Worm (Caenorhabditis elegans) whole organism, L4 larva: ENCODE data around the gene C50B8.4.

ENCODE experiments used
- D1046.2 ChIP-seq: fragments of 200-800 bp; sonication (Bioruptor generic); IDR thresholded peaks from 2 replicates; pipeline ENCODE4 v1.3.6; 2022; ENCODE audit warnings: missing genetic modification characterization, missing compliant biosample characterization
- F10B5.3 ChIP-seq: sonication (generic microtip); optimal IDR thresholded peaks from 2 replicates; lab custom pipeline; 2016; ENCODE audit warnings: mild to moderate bottlenecking, missing genetic modification characterization, missing compliant biosample characterization
- F44E2.7 ChIP-seq: fragments of 200-800 bp; sonication (Bioruptor generic); IDR thresholded peaks from 2 replicates; pipeline ENCODE4 v2.1.2; 2022; ENCODE audit warnings: missing genetic modification characterization, missing compliant biosample characterization
- Y48G9A.11 ChIP-seq: fragments of 200-800 bp; sonication (Bioruptor generic); IDR thresholded peaks from 2 replicates; pipeline ENCODE4 v1.3.6; 2022; ENCODE audit warnings: missing genetic modification reagents, missing genetic modification characterization, missing compliant biosample characterization
- Y75B8A.6 ChIP-seq: fragments of 200-800 bp; sonication (Bioruptor generic); IDR thresholded peaks from 2 replicates; pipeline ENCODE4 v1.3.6; 2022; ENCODE audit warnings: missing genetic modification reagents, missing genetic modification characterization, missing compliant biosample characterization
- aly-2 ChIP-seq: sonication (generic microtip); optimal IDR thresholded peaks from 2 replicates; lab custom pipeline; 2018; ENCODE audit warnings: missing biosample characterization, missing genetic modification characterization
- ceh-20 ChIP-seq: fragments of 200-800 bp; sonication (Bioruptor generic); IDR thresholded peaks from 2 replicates; pipeline ENCODE4 v1.3.6; 2022; ENCODE audit warnings: missing genetic modification reagents, missing genetic modification characterization, missing compliant biosample characterization
- ceh-32 ChIP-seq: sonication (generic microtip); optimal IDR thresholded peaks from 2 replicates; lab custom pipeline; 2016; ENCODE audit warnings: mild to moderate bottlenecking, missing genetic modification characterization, missing compliant biosample characterization; ENCODE audit not compliant: poor library complexity
- ceh-62 ChIP-seq: sonication (generic microtip); optimal IDR thresholded peaks from 2 replicates; lab custom pipeline; 2017; ENCODE audit warnings: missing biosample characterization, missing genetic modification characterization
- ceh-82 ChIP-seq: sonication (generic microtip); optimal IDR thresholded peaks from 2 replicates; lab custom pipeline; 2017; ENCODE audit warnings: missing biosample characterization, missing genetic modification characterization
- ctbp-1 ChIP-seq: fragments of 200-800 bp; sonication (Bioruptor generic); IDR thresholded peaks from 2 replicates; pipeline ENCODE4 v1.3.6; 2022; ENCODE audit warnings: missing genetic modification reagents, missing genetic modification characterization, missing compliant biosample characterization
- daf-12 ChIP-seq: fragments of 150-350 bp; optimal IDR thresholded peaks from 2 replicates; lab custom pipeline; 2014; ENCODE audit warnings: missing biosample characterization, missing genetic modification reagents, missing genetic modification characterization
- daf-19 ChIP-seq: fragments of 200-800 bp; sonication (Bioruptor generic); conservative IDR thresholded peaks from 2 replicates; pipeline ENCODE4 v1.3.6; 2022; ENCODE audit warnings: missing genetic modification characterization, missing compliant biosample characterization
- dmd-9 ChIP-seq: fragments of 200-800 bp; sonication (Bioruptor generic); IDR thresholded peaks from 2 replicates; pipeline ENCODE4 v1.3.6; 2022; ENCODE audit warnings: missing genetic modification reagents, missing genetic modification characterization, missing compliant biosample characterization
- dpl-1 ChIP-seq: fragments of 150-350 bp; optimal IDR thresholded peaks from 2 replicates; lab custom pipeline; 2014; ENCODE audit warnings: missing biosample characterization, missing genetic modification reagents, missing genetic modification characterization
- duxl-1 ChIP-seq: sonication (generic microtip); optimal IDR thresholded peaks from 2 replicates; lab custom pipeline; 2016; ENCODE audit warnings: mild to moderate bottlenecking, missing genetic modification characterization, moderate library complexity, missing compliant biosample characterization; ENCODE audit not compliant: poor library complexity
- egl-43 ChIP-seq: fragments of 200-800 bp; sonication (Bioruptor generic); IDR thresholded peaks from 2 replicates; pipeline ENCODE4 v1.3.6; 2022; ENCODE audit warnings: missing genetic modification reagents, missing genetic modification characterization, missing compliant biosample characterization
- fos-1 ChIP-seq: fragments of 150-350 bp; optimal IDR thresholded peaks from 2 replicates; lab custom pipeline; 2014; ENCODE audit warnings: missing biosample characterization, missing genetic modification characterization
- gei-8 ChIP-seq: fragments of 200-800 bp; sonication (Bioruptor generic); optimal IDR thresholded peaks from 2 replicates; lab custom pipeline; 2018; ENCODE audit warnings: mild to moderate bottlenecking, missing genetic modification characterization, missing compliant biosample characterization
- hif-1 ChIP-seq, 2 experiments: sonication (generic microtip); optimal IDR thresholded peaks; 2 replicates each; lab custom pipeline; 2016 to 2017; ENCODE audit warnings: missing compliant biosample characterization in 2 of 2, missing genetic modification characterization in 2 of 2, missing genetic modification reagents in 2 of 2, missing genotype in 2 of 2, mild to moderate bottlenecking in 1 of 2
- hlh-11 ChIP-seq: fragments of 200-800 bp; sonication (Bioruptor generic); optimal IDR thresholded peaks from 2 replicates; lab custom pipeline; 2018; ENCODE audit warnings: mild to moderate bottlenecking, missing genetic modification characterization, missing compliant biosample characterization
- lim-7 ChIP-seq: fragments of 200-800 bp; sonication (Bioruptor generic); IDR thresholded peaks from 2 replicates; pipeline ENCODE4 v1.3.6; 2022; ENCODE audit warnings: missing genetic modification characterization, missing compliant biosample characterization
- lin-13 ChIP-seq: fragments of 150-350 bp; optimal IDR thresholded peaks from 2 replicates; lab custom pipeline; 2014; ENCODE audit warnings: missing biosample characterization, missing genetic modification reagents, missing genetic modification characterization
- lin-15B ChIP-seq: fragments of 150-350 bp; sonication (generic microtip); optimal IDR thresholded peaks from 3 replicates; lab custom pipeline; 2014; ENCODE audit warnings: missing biosample characterization, missing genetic modification characterization
- lin-39 ChIP-seq: fragments of 150-350 bp; optimal IDR thresholded peaks from 2 replicates; lab custom pipeline; 2014; ENCODE audit warnings: missing biosample characterization, missing genetic modification reagents, missing genetic modification characterization
- lir-3 ChIP-seq: sonication (generic microtip); optimal IDR thresholded peaks from 2 replicates; lab custom pipeline; 2016; ENCODE audit warnings: mild to moderate bottlenecking, missing genetic modification characterization, missing compliant biosample characterization
- lsy-2 ChIP-seq, 2 experiments: fragments of 150-350 bp in 1 of 2; sonication (generic microtip) in 1 of 2; optimal IDR thresholded peaks; 2 replicates each; lab custom pipeline; 2014 to 2017; ENCODE audit warnings: missing biosample characterization in 2 of 2, missing genetic modification characterization in 2 of 2
- madf-9 ChIP-seq: fragments of 200-800 bp; sonication (Bioruptor generic); conservative IDR thresholded peaks from 2 replicates; pipeline ENCODE4 v1.3.6; 2022; ENCODE audit warnings: missing genetic modification reagents, missing genetic modification characterization, missing compliant biosample characterization
- mdl-1 ChIP-seq, 2 experiments: fragments of 150-350 bp in 1 of 2; sonication (generic microtip) in 1 of 2; optimal IDR thresholded peaks; 2 replicates each; lab custom pipeline; 2014 to 2017; ENCODE audit warnings: missing biosample characterization in 2 of 2, missing genetic modification characterization in 2 of 2
- mdt-29 ChIP-seq: fragments of 200-800 bp; sonication (Bioruptor generic); IDR thresholded peaks from 2 replicates; pipeline ENCODE4 v1.3.6; 2022; ENCODE audit warnings: missing genetic modification reagents, missing genetic modification characterization, missing compliant biosample characterization
- mep-1 ChIP-seq: fragments of 150-350 bp; sonication (generic microtip); optimal IDR thresholded peaks from 3 replicates; lab custom pipeline; 2014; ENCODE audit warnings: missing biosample characterization, missing genetic modification characterization
- mes-2 ChIP-seq: sonication (generic microtip); optimal IDR thresholded peaks from 2 replicates; lab custom pipeline; 2016; ENCODE audit warnings: missing genotype, mild to moderate bottlenecking, missing genetic modification characterization, missing compliant biosample characterization; ENCODE audit not compliant: poor library complexity, severe bottlenecking
- mxl-2 ChIP-seq: fragments of 200-800 bp; sonication (Bioruptor generic); conservative IDR thresholded peaks from 2 replicates; pipeline ENCODE4 v1.3.6; 2022; ENCODE audit warnings: missing genetic modification reagents, missing genetic modification characterization, missing compliant biosample characterization
- mxl-3 ChIP-seq: fragments of 200-800 bp; sonication (Bioruptor generic); optimal IDR thresholded peaks from 2 replicates; lab custom pipeline; 2018; ENCODE audit warnings: mild to moderate bottlenecking, missing genetic modification characterization, missing compliant biosample characterization
- nhr-102 ChIP-seq: sonication (generic microtip); optimal IDR thresholded peaks from 2 replicates; lab custom pipeline; 2016; ENCODE audit warnings: mild to moderate bottlenecking, missing genetic modification characterization, moderate library complexity, missing compliant biosample characterization
- nhr-111 ChIP-seq: fragments of 200-800 bp; sonication (Bioruptor generic); optimal IDR thresholded peaks from 2 replicates; lab custom pipeline; 2018; ENCODE audit warnings: mild to moderate bottlenecking, missing genetic modification characterization, missing compliant biosample characterization
- nhr-28 ChIP-seq: fragments of 150-350 bp; optimal IDR thresholded peaks from 2 replicates; lab custom pipeline; 2014; ENCODE audit warnings: missing biosample characterization, missing genetic modification characterization
- nhr-48 ChIP-seq: sonication (generic microtip); optimal IDR thresholded peaks from 2 replicates; lab custom pipeline; 2016; ENCODE audit warnings: mild to moderate bottlenecking, missing genetic modification characterization, missing compliant biosample characterization
- nhr-6 ChIP-seq: fragments of 150-350 bp; optimal IDR thresholded peaks from 2 replicates; lab custom pipeline; 2014; ENCODE audit warnings: missing biosample characterization, missing genetic modification characterization
- nhr-76 ChIP-seq: fragments of 150-350 bp; optimal IDR thresholded peaks from 2 replicates; lab custom pipeline; 2014; ENCODE audit warnings: missing biosample characterization, missing genetic modification characterization
- nhr-77 ChIP-seq: fragments of 150-350 bp; optimal IDR thresholded peaks from 2 replicates; lab custom pipeline; 2014; ENCODE audit warnings: missing biosample characterization, missing genetic modification characterization
- pha-4 ChIP-seq, 2 experiments: fragments of 150-350 bp in 1 of 2; fragments of 200-800 bp in 1 of 2; sonication (Bioruptor generic) in 1 of 2; IDR thresholded peaks in 1 of 2; optimal IDR thresholded peaks in 1 of 2; 2 replicates each; pipeline versions ENCODE4 v1.3.6 to Lab custom; 2014 to 2022; ENCODE audit warnings: missing genetic modification characterization in 2 of 2, missing genetic modification reagents in 2 of 2, missing biosample characterization in 1 of 2, missing compliant biosample characterization in 1 of 2
- saeg-2 ChIP-seq: fragments of 200-800 bp; sonication (Bioruptor generic); IDR thresholded peaks from 2 replicates; pipeline ENCODE4 v1.3.6; 2022; ENCODE audit warnings: missing genetic modification reagents, missing genetic modification characterization, missing compliant biosample characterization
- sdz-12 ChIP-seq: fragments of 200-800 bp; sonication (Bioruptor generic); optimal IDR thresholded peaks from 2 replicates; lab custom pipeline; 2018; ENCODE audit warnings: mild to moderate bottlenecking, missing genetic modification characterization, missing compliant biosample characterization
- set-16 ChIP-seq: fragments of 200-800 bp; sonication (Bioruptor generic); IDR thresholded peaks from 2 replicates; pipeline ENCODE4 v1.3.6; 2022; ENCODE audit warnings: missing genetic modification reagents, missing genetic modification characterization, missing compliant biosample characterization
- skn-1 ChIP-seq: fragments of 150-350 bp; optimal IDR thresholded peaks from 2 replicates; lab custom pipeline; 2014; ENCODE audit warnings: missing biosample characterization, missing genetic modification characterization
- unc-39 ChIP-seq: sonication (generic microtip); optimal IDR thresholded peaks from 2 replicates; lab custom pipeline; 2017; ENCODE audit warnings: missing biosample characterization, missing genetic modification characterization
- unc-62 ChIP-seq, 3 experiments: fragments of 150-350 bp in 1 of 3; sonication (generic microtip); optimal IDR thresholded peaks in 2 of 3; peaks in 1 of 3; 1 replicate in 1 of 3; 2 replicates in 2 of 3; lab custom pipeline; 2014 to 2017; ENCODE audit warnings: missing biosample characterization in 3 of 3, missing genetic modification characterization in 3 of 3, missing genetic modification reagents in 3 of 3, missing genotype in 1 of 3
- vab-7 ChIP-seq: fragments of 200-800 bp; sonication (Bioruptor generic); IDR thresholded peaks from 2 replicates; pipeline ENCODE4 v1.3.6; 2022; ENCODE audit warnings: missing genetic modification reagents, missing genetic modification characterization, missing compliant biosample characterization
- zfp-2 ChIP-seq: sonication (generic microtip); optimal IDR thresholded peaks from 2 replicates; lab custom pipeline; 2016; ENCODE audit warnings: mild to moderate bottlenecking, missing genetic modification characterization, missing compliant biosample characterization
- ztf-11 ChIP-seq: fragments of 150-350 bp; optimal IDR thresholded peaks from 2 replicates; lab custom pipeline; 2014; ENCODE audit warnings: missing biosample characterization, missing genetic modification characterization

The C50B8.4 gene

ce11 chrV:13566967-13567366 lies 4.8 kb upstream of the C50B8.4 start (continued):
- TF ChIP-seq dpl-1 (no peak), mes-2 (peak; percentile 45), ztf-11 (tag; lab: Kevin White, UChicago) (no peak), ceh-82 (tag; lab: Kevin White, UChicago) (no peak), hlh-11 (tag; lab: Kevin White, UChicago) (peak; percentile 30), nhr-28 (tag; lab: Kevin White, UChicago) (no peak), mep-1 (tag; lab: Kevin White, UChicago) (no peak), fos-1 (tag; lab: Kevin White, UChicago) (no peak), F10B5.3 (no peak), vab-7 (GFP tag; lab: Robert Waterston, UW) (no peak), aly-2 (tag; lab: Kevin White, UChicago) (no peak), lin-15B (tag; lab: Kevin White, UChicago) (no peak), daf-19 (no peak), nhr-111 (GFP tag; lab: Kevin White, UChicago) (no peak), hif-1 (tag; optimal IDR thresholded peaks at IDR 0.05; lab: Kevin White, UChicago) (no peak), gei-8 (no peak), lim-7 (GFP tag; lab: Robert Waterston, UW) (no peak), nhr-77 (tag; lab: Kevin White, UChicago) (no peak), mxl-2 (0 out of 2 replicates have a peak, but pooled peaks have one; percentile 21), nhr-6 (tag; lab: Kevin White, UChicago) (no peak), unc-39 (tag; lab: Kevin White, UChicago) (no peak), ctbp-1 (no peak), saeg-2 (GFP tag; lab: Robert Waterston, UW) (0 out of 2 replicates have a peak, but pooled peaks have one; percentile 64), nhr-102 (tag; lab: Kevin White, UChicago) (peak; percentile 23), set-16 (GFP tag; lab: Robert Waterston, UW) (no peak), nhr-48 (peak; percentile 31), daf-12 (no peak), D1046.2 (GFP tag; lab: Robert Waterston, UW) (0 out of 2 replicates have a peak, but pooled peaks have one; percentile 9), skn-1 (no peak), egl-43 (GFP tag; lab: Robert Waterston, UW) (no peak), pha-4 (GFP tag; IDR thresholded peaks at IDR 0.05; lab: Robert Waterston, UW) (no peak), pha-4 (tag; optimal IDR thresholded peaks at IDR 0.05; lab: Kevin White, UChicago) (no peak), dmd-9 (GFP tag; lab: Robert Waterston, UW) (no peak), ceh-32 (no peak), madf-9 (GFP tag; lab: Robert Waterston, UW) (no peak), mdt-29 (GFP tag; lab: Robert Waterston, UW) (peak; percentile 32; the same call in 1 of the 2 replicates), zfp-2 (no peak), sdz-12 (GFP tag; lab: Kevin White, UChicago) (no peak), unc-62 (GFP tag; optimal IDR thresholded peaks at IDR 0.05 in 1 of 2; lab: Kevin White, UChicago) (peak in 1 of 2 experiments; percentile 22), unc-62 (tag; optimal IDR thresholded peaks at IDR 0.05; lab: Kevin White, UChicago) (no peak), F44E2.7 (GFP tag; lab: Robert Waterston, UW) (no peak), lin-39 (tag; lab: Kevin White, UChicago) (no peak), nhr-76 (no peak), lin-13 (no peak), ceh-62 (tag; lab: Kevin White, UChicago) (no peak), Y75B8A.6 (GFP tag; lab: Robert Waterston, UW) (no peak), Y48G9A.11 (GFP tag; lab: Robert Waterston, UW) (no peak), duxl-1 (tag; lab: Kevin White, UChicago) (no peak), ceh-20 (GFP tag; lab: Robert Waterston, UW) (no peak), mdl-1 (tag; optimal IDR thresholded peaks at IDR 0.05; lab: Kevin White, UChicago) (no peak), lir-3 (tag; lab: Kevin White, UChicago) (no peak), mxl-3 (GFP tag; lab: Kevin White, UChicago) (no peak), lsy-2 (tag; optimal IDR thresholded peaks at IDR 0.05; lab: Kevin White, UChicago) (peak in 1 of 2 experiments; percentile 14)
